Fruit fly (Drosophila melanogaster) whole organism, adult: ENCODE data around the gene CG9555.
A peak's percentile ranks its signal among the peaks of the same experiment; 100 is the strongest.

Source experiments
- CG12768 ChIP-seq: fragments of 200-800 bp; sonication (Bioruptor generic); optimal IDR thresholded peaks from 2 replicates; lab custom pipeline; 2017; ENCODE audit warnings: missing biosample characterization, missing genetic modification characterization, mild to moderate bottlenecking, moderate library complexity, missing genetic modification reagents
- CG14711 ChIP-seq: fragments of 200-800 bp; sonication (Bioruptor generic); optimal IDR thresholded peaks from 2 replicates; lab custom pipeline; 2018; ENCODE audit warnings: missing biosample characterization, mild to moderate bottlenecking, missing genetic modification characterization, moderate library complexity
- Hr96 ChIP-seq: fragments of 200-800 bp; sonication (Bioruptor generic); optimal IDR thresholded peaks from 2 replicates; lab custom pipeline; 2016; ENCODE audit warnings: missing biosample characterization, missing genetic modification characterization
- bab1 ChIP-seq: fragments of 200-800 bp; sonication (Bioruptor generic); optimal IDR thresholded peaks from 3 replicates; lab custom pipeline; 2019; ENCODE audit warnings: missing biosample characterization, mild to moderate bottlenecking, missing genetic modification characterization, moderate library complexity
- kay ChIP-seq: fragments of 200-800 bp; sonication (Bioruptor generic); peaks from one replicate; lab custom pipeline; 2016; ENCODE audit warnings: missing biosample characterization, missing genetic modification characterization, borderline replicate concordance
- ovo ChIP-seq: fragments of 200-800 bp; sonication (Bioruptor generic); optimal IDR thresholded peaks from 2 replicates; lab custom pipeline; 2016; ENCODE audit warnings: missing biosample characterization, missing genetic modification characterization
- toe ChIP-seq: fragments of 200-800 bp; sonication (Bioruptor generic); optimal IDR thresholded peaks from 2 replicates; lab custom pipeline; 2016; ENCODE audit warnings: missing biosample characterization, missing genetic modification characterization

dm6 chr2L:8955597-8956335 is 35.8 kb upstream of the CG9555 start:
- no peak for TF ChIP-seq CG14711 (tag; lab: Kevin White, UChicago)
- TF ChIP-seq Hr96 (GFP tag; lab: Kevin White, UChicago), result no peak
- no peak for TF ChIP-seq CG12768 (GFP tag; lab: Kevin White, UChicago)
- TF ChIP-seq ovo (GFP tag; lab: Kevin White, UChicago), result no peak
- TF ChIP-seq bab1 (GFP tag; lab: Kevin White, UChicago), result no peak
- TF ChIP-seq toe (GFP tag; lab: Kevin White, UChicago), result no peak
- TF ChIP-seq kay (GFP tag; lab: Kevin White, UChicago), result peak; percentile 14
